Worm (Caenorhabditis elegans) whole organism, midembryonic: ENCODE results near the gene srh-45.

Source experiments
- T22C8.4 ChIP-seq: fragments of 200-800 bp; sonication (Bioruptor generic); IDR thresholded peaks from 2 replicates; pipeline ENCODE4 v1.3.6; 2022; ENCODE audit warnings: missing genetic modification characterization, missing compliant biosample characterization
- cog-1 ChIP-seq: sonication (generic microtip); optimal IDR thresholded peaks from 2 replicates; lab custom pipeline; 2016; ENCODE audit warnings: missing genetic modification characterization, missing compliant biosample characterization
- flt-1 ChIP-seq: fragments of 200-800 bp; sonication (Bioruptor generic); IDR thresholded peaks from 2 replicates; pipeline ENCODE4 v1.3.6; 2022; ENCODE audit warnings: missing genetic modification characterization, missing compliant biosample characterization
- klf-2 ChIP-seq: fragments of 200-800 bp; sonication (Bioruptor generic); conservative IDR thresholded peaks from 2 replicates; pipeline ENCODE4 v1.3.6; 2022; ENCODE audit warnings: missing genetic modification reagents, missing genetic modification characterization, missing compliant biosample characterization
- med-1 ChIP-seq: sonication (generic microtip); optimal IDR thresholded peaks from 2 replicates; lab custom pipeline; 2017; ENCODE audit warnings: missing genetic modification characterization, mild to moderate bottlenecking, missing compliant biosample characterization, antibody characterized with exemption, missing genetic modification reagents; ENCODE audit not compliant: insufficient read depth
- ref-1 ChIP-seq: fragments of 200-800 bp; sonication (Bioruptor generic); conservative IDR thresholded peaks from 2 replicates; pipeline ENCODE4 v1.3.6; 2022; ENCODE audit warnings: missing genetic modification reagents, missing genetic modification characterization, missing compliant biosample characterization
- tab-1 ChIP-seq: fragments of 200-800 bp; sonication (Bioruptor generic); IDR thresholded peaks from 2 replicates; pipeline ENCODE4 v1.3.6; 2022; ENCODE audit warnings: missing genetic modification characterization, missing compliant biosample characterization
- ztf-23 ChIP-seq: fragments of 200-800 bp; sonication (Bioruptor generic); IDR thresholded peaks from 2 replicates; pipeline ENCODE4 v1.3.6; 2022; ENCODE audit warnings: missing genetic modification reagents, missing genetic modification characterization, missing compliant biosample characterization
- ztf-29 ChIP-seq: fragments of 200-800 bp; sonication (Bioruptor generic); IDR thresholded peaks from 2 replicates; pipeline ENCODE4 v1.3.6; 2022; ENCODE audit warnings: missing genetic modification reagents, missing genetic modification characterization, missing compliant biosample characterization

DNA sequence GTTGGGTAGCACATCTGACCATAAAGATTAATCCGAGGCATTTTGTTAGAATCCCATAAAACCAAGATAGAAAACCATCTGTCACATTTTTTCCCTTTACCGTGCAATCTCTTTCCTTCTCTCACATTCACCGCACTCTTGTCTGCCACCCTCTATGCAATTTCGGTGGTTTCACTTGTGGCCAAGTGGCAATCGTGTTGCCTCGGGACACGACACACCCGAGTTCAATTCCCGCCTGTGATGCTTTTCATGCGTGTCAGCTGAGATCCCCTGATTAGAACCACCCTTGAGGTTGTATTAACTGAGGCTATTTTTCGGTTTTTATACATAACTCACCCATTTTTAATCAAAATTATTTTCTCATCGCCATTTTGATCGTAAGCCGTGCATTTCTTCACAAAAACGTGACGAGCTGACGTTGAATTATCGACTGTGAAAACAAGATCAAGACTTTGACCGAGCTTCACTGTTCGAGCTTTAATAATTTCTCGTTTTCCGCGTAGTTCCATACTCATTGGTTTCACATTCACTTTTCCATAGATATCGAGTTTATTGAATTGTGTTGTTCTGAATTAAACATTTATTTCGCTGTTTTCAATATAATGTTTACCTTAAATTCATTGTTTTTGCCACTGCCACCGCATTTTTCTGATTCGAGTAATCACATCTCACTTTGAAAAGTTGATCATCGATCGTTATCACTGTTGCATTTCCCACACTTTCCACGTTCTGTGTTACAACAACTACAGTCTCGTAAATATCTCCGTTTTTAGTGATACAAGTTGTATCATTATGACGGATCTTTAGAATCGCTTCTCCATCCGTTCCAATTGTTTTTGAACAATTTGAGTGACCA lies 9.5 kb upstream of the srh-45 start:
- TF ChIP-seq med-1 (GFP tag; lab: Kevin White, UChicago) (peak; percentile 96), ztf-23 (GFP tag; lab: Robert Waterston, UW) (peak; percentile 99), ref-1 (GFP tag; lab: Robert Waterston, UW) (peak; percentile 99), flt-1 (GFP tag; lab: Robert Waterston, UW) (peak; percentile 99), klf-2 (GFP tag; lab: Robert Waterston, UW) (peak; percentile 100), ztf-29 (GFP tag; lab: Robert Waterston, UW) (peak; percentile 100), T22C8.4 (GFP tag; lab: Robert Waterston, UW) (peak; percentile 99), cog-1 (tag; lab: Kevin White, UChicago) (peak; percentile 98), tab-1 (GFP tag; lab: Robert Waterston, UW) (peak; percentile 100)
